Worm (Caenorhabditis elegans) whole organism, L1 larva: Measurements from ENCODE around the gene tag-234.

ENCODE experiments used
- aha-1 ChIP-seq: fragments of 150-350 bp; optimal IDR thresholded peaks from 2 replicates; lab custom pipeline; 2014; ENCODE audit warnings: missing biosample characterization, missing genetic modification characterization
- elt-3 ChIP-seq, 6 experiments: fragments of 150-350 bp in 1 of 6; sonication (generic microtip); optimal IDR thresholded peaks; 2 replicates each; lab custom pipeline; 2017 to 2018; ENCODE audit warnings: missing biosample characterization in 6 of 6, missing genetic modification characterization in 6 of 6, inconsistent platforms in 1 of 6
- lin-35 ChIP-seq, 2 experiments: fragments of 150-350 bp; optimal IDR thresholded peaks; 2 replicates each; lab custom pipeline; 2014; ENCODE audit warnings: missing biosample characterization in 2 of 2, missing genetic modification characterization in 2 of 2, missing genetic modification reagents in 2 of 2
- lsy-2 ChIP-seq, 2 experiments: fragments of 150-350 bp; optimal IDR thresholded peaks; 2 replicates each; lab custom pipeline; 2014; ENCODE audit warnings: missing biosample characterization in 2 of 2, missing genetic modification characterization in 2 of 2
- nhr-11 ChIP-seq: fragments of 150-350 bp; optimal IDR thresholded peaks from 2 replicates; lab custom pipeline; 2014; ENCODE audit warnings: missing biosample characterization, missing genetic modification characterization
- nhr-237 ChIP-seq: fragments of 150-350 bp; optimal IDR thresholded peaks from 2 replicates; lab custom pipeline; 2014; ENCODE audit warnings: missing biosample characterization, missing genetic modification characterization
- nhr-90 ChIP-seq: sonication (generic microtip); optimal IDR thresholded peaks from 2 replicates; lab custom pipeline; 2016; ENCODE audit warnings: mild to moderate bottlenecking, missing genetic modification characterization, missing compliant biosample characterization; ENCODE audit not compliant: poor library complexity
- pag-3 ChIP-seq: sonication (generic microtip); optimal IDR thresholded peaks from 2 replicates; lab custom pipeline; 2017; ENCODE audit warnings: missing genetic modification characterization, mild to moderate bottlenecking, missing compliant biosample characterization, antibody characterized with exemption, borderline replicate concordance; ENCODE audit not compliant: insufficient read depth
- skn-1 ChIP-seq: fragments of 150-350 bp; optimal IDR thresholded peaks from 2 replicates; lab custom pipeline; 2014; ENCODE audit warnings: missing biosample characterization, missing genetic modification characterization

DNA sequence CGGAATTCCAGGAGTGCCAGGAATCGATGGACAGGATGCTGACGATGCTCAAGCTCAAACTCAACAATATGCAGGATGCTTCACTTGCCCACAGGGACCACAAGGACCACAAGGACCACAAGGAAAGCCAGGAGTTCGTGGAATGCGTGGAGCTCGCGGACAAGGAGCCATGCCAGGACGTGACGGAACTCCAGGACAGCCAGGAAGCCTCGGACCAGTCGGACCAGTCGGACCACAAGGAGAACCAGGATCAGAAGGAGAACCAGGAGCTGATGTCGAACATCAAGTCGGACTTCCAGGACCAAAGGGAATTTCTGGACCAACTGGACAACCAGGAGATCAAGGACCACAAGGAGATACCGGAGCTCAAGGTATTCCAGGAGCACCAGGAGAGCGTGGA, 32.6 kb upstream of the tag-234 start:
- TF ChIP-seq lsy-2 (tag; optimal IDR thresholded peaks at IDR 0.05; lab: Kevin White, UChicago) (no peak), lin-35 (GFP tag; optimal IDR thresholded peaks at IDR 0.05; lab: Kevin White, UChicago) (no peak), skn-1 (tag; lab: Kevin White, UChicago) (no peak), nhr-11 (tag; lab: Kevin White, UChicago) (no peak), nhr-237 (no peak), aha-1 (tag; lab: Kevin White, UChicago) (no peak), elt-3 (tag; optimal IDR thresholded peaks at IDR 0.05; lab: Kevin White, UChicago) (no peak), pag-3 (tag; lab: Kevin White, UChicago) (no peak), nhr-90 (tag; lab: Kevin White, UChicago) (no peak)
